Worm (Caenorhabditis elegans) whole organism, late embryonic: ENCODE data around the gene Y43F4A.4.

ENCODE experiments used
- ceh-9 ChIP-seq: sonication (generic microtip); optimal IDR thresholded peaks from 2 replicates; lab custom pipeline; 2016; ENCODE audit warnings: mild to moderate bottlenecking, missing genetic modification characterization, inconsistent platforms, missing compliant biosample characterization
- hlh-8 ChIP-seq: sonication (generic microtip); optimal IDR thresholded peaks from 2 replicates; lab custom pipeline; 2016; ENCODE audit warnings: missing genotype, missing genetic modification characterization, missing compliant biosample characterization
- mec-3 ChIP-seq: sonication (generic microtip); optimal IDR thresholded peaks from 2 replicates; lab custom pipeline; 2016; ENCODE audit warnings: borderline replicate concordance, missing genetic modification characterization, missing compliant biosample characterization
- nfya-1 ChIP-seq: sonication (generic microtip); optimal IDR thresholded peaks from 2 replicates; lab custom pipeline; 2017; ENCODE audit warnings: missing genetic modification characterization, mild to moderate bottlenecking, missing compliant biosample characterization, antibody characterized with exemption, moderate library complexity
- tbx-2 ChIP-seq: sonication (generic microtip); optimal IDR thresholded peaks from 2 replicates; lab custom pipeline; 2016; ENCODE audit warnings: missing genetic modification characterization, missing compliant biosample characterization

DNA sequence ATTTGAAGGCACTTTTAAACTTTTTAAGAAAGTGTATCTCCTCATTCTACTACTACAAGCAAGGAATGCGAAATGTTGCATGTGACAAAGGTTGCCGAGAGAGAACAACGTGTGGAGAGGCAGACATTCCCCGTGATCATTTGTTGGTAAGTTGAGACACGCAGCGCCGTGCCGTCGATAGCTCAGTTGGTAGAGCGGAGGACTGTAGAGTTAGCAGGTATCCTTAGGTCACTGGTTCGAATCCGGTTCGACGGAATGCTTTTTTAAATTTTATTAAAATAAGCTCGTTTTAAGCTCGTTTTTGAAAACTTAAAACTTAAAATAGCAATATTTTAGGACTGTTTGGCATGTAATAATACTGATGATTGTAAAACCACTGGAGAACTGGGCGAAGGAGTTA is 21.0 kb upstream of the Y43F4A.4 start:
- TF ChIP-seq ceh-9 (no peak), hlh-8 (tag; lab: Kevin White, UChicago) (no peak), nfya-1 (tag; lab: Kevin White, UChicago) (no peak), tbx-2 (peak; percentile 36), mec-3 (tag; lab: Kevin White, UChicago) (no peak)
